Fruit fly (Drosophila melanogaster) whole organism, pupa: ENCODE measurements around the gene CG31898.

Experiments used
- CG10348 ChIP-seq: fragments of 200-800 bp; sonication (Bioruptor generic); IDR thresholded peaks from 2 replicates; pipeline ENCODE4 v1.3.6; 2022; ENCODE audit warnings: missing biosample characterization, missing genetic modification characterization
- CG12605 ChIP-seq: fragments of 200-800 bp; sonication (Bioruptor generic); IDR thresholded peaks from 2 replicates; pipeline ENCODE4 v1.3.6; 2022; ENCODE audit warnings: missing biosample characterization, missing genetic modification characterization
- CG13204 ChIP-seq: fragments of 200-800 bp; sonication (Bioruptor generic); optimal IDR thresholded peaks from 2 replicates; lab custom pipeline; 2018; ENCODE audit warnings: missing biosample characterization, mild to moderate bottlenecking, missing genetic modification characterization, moderate library complexity
- CG14655 ChIP-seq: fragments of 200-800 bp; sonication (Bioruptor generic); optimal IDR thresholded peaks from 3 replicates; lab custom pipeline; 2017; ENCODE audit warnings: mild to moderate bottlenecking, missing biosample characterization, missing genetic modification reagents, missing genetic modification characterization
- CG15710 ChIP-seq: fragments of 200-800 bp; sonication (Bioruptor generic); optimal IDR thresholded peaks from 2 replicates; lab custom pipeline; 2018; ENCODE audit warnings: missing biosample characterization, mild to moderate bottlenecking, missing genetic modification characterization, moderate library complexity
- CG17806 ChIP-seq: fragments of 200-800 bp; sonication (Bioruptor generic); optimal IDR thresholded peaks from 2 replicates; lab custom pipeline; 2018; ENCODE audit warnings: missing biosample characterization, mild to moderate bottlenecking, missing genetic modification characterization, moderate library complexity
- CG32121 ChIP-seq: fragments of 200-800 bp; sonication (Bioruptor generic); IDR thresholded peaks from 2 replicates; pipeline ENCODE4 v1.3.6; 2022; ENCODE audit warnings: missing biosample characterization, missing genetic modification characterization
- CG34367 ChIP-seq: fragments of 200-800 bp; sonication (Bioruptor generic); optimal IDR thresholded peaks from 2 replicates; lab custom pipeline; 2018; ENCODE audit warnings: missing biosample characterization, mild to moderate bottlenecking, missing genetic modification characterization
- CG4496 ChIP-seq: fragments of 200-800 bp; sonication (Bioruptor generic); IDR thresholded peaks from 3 replicates; pipeline ENCODE4 v1.3.6; 2022; ENCODE audit warnings: missing biosample characterization, missing genetic modification characterization
- CG8159 ChIP-seq: fragments of 200-800 bp; sonication (Bioruptor generic); optimal IDR thresholded peaks from 3 replicates; lab custom pipeline; 2018; ENCODE audit warnings: missing biosample characterization, mild to moderate bottlenecking, missing genetic modification characterization, moderate library complexity
- CG8301 ChIP-seq: fragments of 200-800 bp; sonication (Bioruptor generic); optimal IDR thresholded peaks from 2 replicates; lab custom pipeline; 2018; ENCODE audit warnings: missing biosample characterization, mild to moderate bottlenecking, missing genetic modification characterization
- CG9948 ChIP-seq: fragments of 200-800 bp; sonication (Bioruptor generic); optimal IDR thresholded peaks from 2 replicates; lab custom pipeline; 2018; ENCODE audit warnings: missing biosample characterization, mild to moderate bottlenecking, missing genetic modification characterization, moderate library complexity
- D1 ChIP-seq: fragments of 200-800 bp; sonication (Bioruptor generic); optimal IDR thresholded peaks from 2 replicates; lab custom pipeline; 2018; ENCODE audit warnings: missing biosample characterization, mild to moderate bottlenecking, missing genetic modification characterization, moderate library complexity
- EcR ChIP-seq: fragments of 200-800 bp; sonication (Bioruptor generic); optimal IDR thresholded peaks from 3 replicates; lab custom pipeline; 2019; ENCODE audit warnings: missing biosample characterization, missing genetic modification characterization, mild to moderate bottlenecking, moderate library complexity, missing genetic modification reagents
- Ets98B ChIP-seq: fragments of 200-800 bp; sonication (Bioruptor generic); IDR thresholded peaks from 2 replicates; pipeline ENCODE4 v1.3.6; 2022; ENCODE audit warnings: missing biosample characterization, missing genetic modification characterization
- Pif1A ChIP-seq: fragments of 200-800 bp; sonication (Bioruptor generic); optimal IDR thresholded peaks from 3 replicates; lab custom pipeline; 2016; ENCODE audit warnings: missing biosample characterization, missing genetic modification characterization
- Pif1B ChIP-seq: fragments of 200-800 bp; sonication (Bioruptor generic); optimal IDR thresholded peaks from 3 replicates; lab custom pipeline; 2016; ENCODE audit warnings: missing biosample characterization, missing genetic modification characterization
- Snoo ChIP-seq: fragments of 200-800 bp; sonication (Bioruptor generic); optimal IDR thresholded peaks from 3 replicates; lab custom pipeline; 2017; ENCODE audit warnings: missing biosample characterization, mild to moderate bottlenecking, missing genetic modification characterization, inconsistent platforms
- fd96Ca ChIP-seq: fragments of 200-800 bp; sonication (Bioruptor generic); IDR thresholded peaks from 3 replicates; pipeline ENCODE4 v1.3.6; 2022; ENCODE audit warnings: missing biosample characterization, missing genetic modification characterization
- gl ChIP-seq: fragments of 200-800 bp; sonication (Bioruptor generic); optimal IDR thresholded peaks from 2 replicates; lab custom pipeline; 2018; ENCODE audit warnings: missing biosample characterization, mild to moderate bottlenecking, missing genetic modification characterization
- rn ChIP-seq: fragments of 200-800 bp; sonication (Bioruptor generic); IDR thresholded peaks from 2 replicates; pipeline ENCODE4 v1.3.6; 2022; ENCODE audit warnings: missing biosample characterization, missing genetic modification characterization

Gene CG31898

DNA sequence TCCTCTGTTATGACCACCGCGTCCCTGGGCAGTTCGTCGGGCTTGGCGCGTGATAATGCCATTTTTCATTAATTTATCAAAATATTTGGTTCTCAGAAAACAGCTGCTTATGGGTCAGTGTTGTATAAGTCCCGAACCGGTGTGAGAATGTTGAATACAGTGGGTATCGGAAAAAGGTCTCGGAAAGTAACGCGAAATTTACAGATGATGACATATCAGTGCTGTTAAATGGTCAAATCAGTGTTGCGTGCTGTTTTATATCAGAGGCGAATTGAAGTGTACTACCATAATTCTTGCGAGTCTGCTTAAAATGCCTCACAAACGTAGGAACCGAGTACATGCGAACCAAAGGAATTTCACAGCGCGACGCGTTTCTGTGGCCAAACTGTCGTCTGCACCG lies 17.6 kb upstream of the CG31898 start, which contains the start of the genes CG13392 and Rcd4:
CG13392 (minus strand) TSS at position 162 of the 400 bp plus-strand sequence.
Rcd4 (plus strand) TSS at position 216 of the 400 bp plus-strand sequence.
- TF ChIP-seq CG10348 (GFP tag; lab: Robert Waterston, UW): no peak
- TF ChIP-seq CG8159 (tag; lab: Kevin White, UChicago): peak; percentile 47
- peak; percentile 44 for TF ChIP-seq gl (tag; lab: Kevin White, UChicago)
- no peak; the same call in 2 of the 3 replicates for TF ChIP-seq fd96Ca
- TF ChIP-seq CG34367 (tag; lab: Kevin White, UChicago): peak; percentile 7
- TF ChIP-seq D1 (tag; lab: Kevin White, UChicago): no peak
- no peak for TF ChIP-seq CG32121 (GFP tag; lab: Robert Waterston, UW)
- TF ChIP-seq Snoo (tag; lab: Kevin White, UChicago): peak; percentile 67
- no peak for TF ChIP-seq CG12605 (GFP tag; lab: Robert Waterston, UW)
- TF ChIP-seq CG15710: peak; percentile 37
- peak; percentile 0 for TF ChIP-seq EcR (GFP tag; lab: Kevin White, UChicago)
- TF ChIP-seq Pif1A: peak; percentile 48
- peak; percentile 34 for TF ChIP-seq Pif1B (GFP tag; lab: Kevin White, UChicago)
- no peak for TF ChIP-seq CG9948 (tag; lab: Kevin White, UChicago)
- TF ChIP-seq CG8301: peak; percentile 17
- peak; percentile 80 for TF ChIP-seq CG4496
- peak; percentile 15; the same call in 1 of the 2 replicates for TF ChIP-seq rn (GFP tag; lab: Robert Waterston, UW)
- peak; percentile 25 for TF ChIP-seq CG14655 (GFP tag; lab: Kevin White, UChicago)
- no peak for TF ChIP-seq CG13204 (GFP tag; lab: Kevin White, UChicago)
- peak; percentile 66 for TF ChIP-seq Ets98B (GFP tag; lab: Robert Waterston, UW)
- TF ChIP-seq CG17806: peak; percentile 34
- TF ChIP-seq, all 21 proteins: peak for 14

DNA sequence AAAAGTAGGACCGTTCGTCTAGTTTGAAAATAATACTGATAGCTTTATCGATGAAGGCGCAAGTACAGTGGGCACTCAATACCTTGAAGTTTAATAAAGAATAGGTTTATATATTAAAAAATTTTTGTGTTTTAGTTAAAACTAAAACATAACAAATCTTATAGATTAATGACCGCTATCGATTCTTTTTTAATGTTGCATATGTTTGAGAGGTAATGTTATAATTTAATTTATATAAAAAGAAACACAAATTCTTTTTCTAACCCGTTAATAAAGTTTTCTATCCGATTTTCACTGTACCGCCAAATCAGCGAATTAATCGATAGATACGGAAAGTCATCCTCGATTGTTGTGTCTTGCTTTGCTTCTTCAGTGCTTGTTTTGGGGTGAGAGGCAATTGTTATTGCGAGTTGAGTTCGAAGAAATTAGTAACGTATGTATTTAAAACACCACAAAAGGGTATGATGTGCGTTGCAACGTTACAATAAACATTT lies 16.1 kb upstream of the CG31898 start, which contains the start of the genes Dad1 and CG13384:
Dad1 (minus strand) TSS at position 30 of the 494 bp plus-strand sequence.
CG13384 (plus strand) TSS at position 348 of the 494 bp plus-strand sequence.
- TF ChIP-seq Ets98B (GFP tag; lab: Robert Waterston, UW) (peak; percentile 76), CG8159 (tag; lab: Kevin White, UChicago) (peak; percentile 96), EcR (GFP tag; lab: Kevin White, UChicago) (peak; percentile 22), D1 (tag; lab: Kevin White, UChicago) (peak; percentile 86), CG9948 (tag; lab: Kevin White, UChicago) (peak; percentile 92), CG8301 (peak; percentile 86), CG10348 (GFP tag; lab: Robert Waterston, UW) (peak; percentile 61; the same call in 1 of the 2 replicates), fd96Ca (no peak), rn (GFP tag; lab: Robert Waterston, UW) (peak; percentile 81), CG17806 (peak; percentile 92), Pif1B (GFP tag; lab: Kevin White, UChicago) (peak; percentile 69), CG15710 (peak; percentile 95), CG12605 (GFP tag; lab: Robert Waterston, UW) (peak; percentile 78), gl (tag; lab: Kevin White, UChicago) (peak; percentile 30), Snoo (tag; lab: Kevin White, UChicago) (peak; percentile 92), Pif1A (peak; percentile 33), CG4496 (peak; percentile 88), CG14655 (GFP tag; lab: Kevin White, UChicago) (peak; percentile 93), CG32121 (GFP tag; lab: Robert Waterston, UW) (peak; percentile 90), CG34367 (tag; lab: Kevin White, UChicago) (peak; percentile 86), CG13204 (GFP tag; lab: Kevin White, UChicago) (no peak)

DNA sequence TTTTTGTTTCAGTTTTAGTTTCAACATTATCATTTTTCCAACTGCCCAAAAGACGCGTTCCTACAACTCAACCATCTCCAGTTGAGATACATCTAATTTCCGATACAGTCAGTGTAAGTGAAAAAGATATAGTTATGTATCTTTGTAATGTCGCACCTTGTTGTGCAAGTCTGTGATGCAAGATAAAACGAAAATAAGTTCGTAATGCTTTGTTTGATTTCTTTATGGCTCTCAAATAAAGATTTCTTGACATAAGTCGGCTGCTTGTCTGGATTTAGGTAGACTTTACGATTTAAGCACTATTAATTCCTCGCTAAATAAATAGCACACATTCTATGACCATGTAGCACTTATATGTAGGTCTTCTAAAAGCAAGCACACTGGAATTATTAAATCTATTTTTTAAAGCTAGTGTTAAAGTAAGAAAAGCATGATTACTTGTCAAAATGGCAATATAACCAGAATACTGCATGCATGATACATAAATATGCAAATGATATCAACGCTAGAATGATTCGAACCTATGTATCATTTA lies 15.2 kb upstream of the CG31898 start:
- no peak for TF ChIP-seq CG17806
- no peak for TF ChIP-seq Pif1B (GFP tag; lab: Kevin White, UChicago)
- TF ChIP-seq CG8159 (tag; lab: Kevin White, UChicago): no peak
- no peak for TF ChIP-seq CG8301
- no peak for TF ChIP-seq CG10348 (GFP tag; lab: Robert Waterston, UW)
- TF ChIP-seq rn (GFP tag; lab: Robert Waterston, UW): no peak
- no peak for TF ChIP-seq Snoo (tag; lab: Kevin White, UChicago)
- no peak for TF ChIP-seq Ets98B (GFP tag; lab: Robert Waterston, UW)
- TF ChIP-seq CG13204 (GFP tag; lab: Kevin White, UChicago): no peak
- no peak for TF ChIP-seq CG12605 (GFP tag; lab: Robert Waterston, UW)
- no peak for TF ChIP-seq gl (tag; lab: Kevin White, UChicago)
- no peak for TF ChIP-seq CG15710
- TF ChIP-seq Pif1A: no peak
- no peak for TF ChIP-seq CG14655 (GFP tag; lab: Kevin White, UChicago)

DNA sequence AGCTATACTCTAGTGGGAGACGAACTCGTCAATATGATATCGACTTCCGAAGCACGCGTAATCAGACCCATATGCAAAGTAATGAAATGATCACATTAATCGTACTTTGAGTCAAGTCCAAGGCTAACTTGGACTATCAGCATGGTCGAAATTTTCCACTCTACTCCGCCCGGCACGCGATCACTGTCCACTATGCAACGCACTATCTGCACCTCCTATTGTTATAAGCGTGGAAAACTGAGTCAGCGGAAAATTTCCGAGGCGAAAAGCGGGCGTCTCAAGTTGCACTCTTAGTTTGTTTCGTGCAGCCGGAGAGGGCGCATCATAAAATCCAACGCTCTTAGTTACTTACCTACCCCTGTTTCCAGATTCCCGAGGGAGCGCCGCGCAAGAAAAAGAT lies 14.4 kb upstream of the CG31898 start:
- TF ChIP-seq Pif1A: no peak
- no peak for TF ChIP-seq CG8159 (tag; lab: Kevin White, UChicago)
- no peak for TF ChIP-seq rn (GFP tag; lab: Robert Waterston, UW)
- no peak for TF ChIP-seq CG8301
- no peak for TF ChIP-seq CG17806
- TF ChIP-seq D1 (tag; lab: Kevin White, UChicago): no peak
- TF ChIP-seq Snoo (tag; lab: Kevin White, UChicago): no peak

DNA sequence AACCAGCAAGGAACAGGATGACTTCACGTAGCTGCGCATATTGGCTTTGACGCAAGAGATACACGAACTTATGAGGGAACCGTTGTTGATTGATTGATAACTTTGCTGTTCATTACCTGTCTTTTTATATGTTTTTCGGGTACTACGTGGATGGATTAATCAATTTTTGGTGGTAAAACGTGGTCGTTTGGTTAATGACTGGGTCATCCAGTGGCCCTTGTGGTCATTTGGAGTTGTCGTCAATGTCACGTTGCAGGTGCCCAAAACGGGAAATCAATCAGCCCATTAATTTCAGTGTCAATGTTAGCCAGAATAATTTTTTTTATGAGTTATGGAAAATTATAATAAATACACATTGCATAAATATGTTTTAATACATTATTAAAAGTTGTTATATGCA lies 11.0 kb upstream of the CG31898 start, which contains the start of gene CG42819:
CG42819 (minus strand) TSS at position 101 of the 400 bp plus-strand sequence.
- no peak for TF ChIP-seq CG8159 (tag; lab: Kevin White, UChicago)
- no peak for TF ChIP-seq CG8301
- TF ChIP-seq CG34367 (tag; lab: Kevin White, UChicago): no peak
- no peak for TF ChIP-seq fd96Ca
- no peak for TF ChIP-seq rn (GFP tag; lab: Robert Waterston, UW)
- no peak for TF ChIP-seq EcR (GFP tag; lab: Kevin White, UChicago)
- TF ChIP-seq CG15710: no peak
- no peak for TF ChIP-seq CG10348 (GFP tag; lab: Robert Waterston, UW)
- TF ChIP-seq Snoo (tag; lab: Kevin White, UChicago): no peak
- TF ChIP-seq Ets98B (GFP tag; lab: Robert Waterston, UW): no peak
- no peak for TF ChIP-seq Pif1B (GFP tag; lab: Kevin White, UChicago)
- no peak for TF ChIP-seq gl (tag; lab: Kevin White, UChicago)
- TF ChIP-seq Pif1A: no peak
- no peak for TF ChIP-seq CG14655 (GFP tag; lab: Kevin White, UChicago)
- no peak for TF ChIP-seq CG12605 (GFP tag; lab: Robert Waterston, UW)
- no peak for TF ChIP-seq CG4496
- TF ChIP-seq CG9948 (tag; lab: Kevin White, UChicago): no peak
- no peak for TF ChIP-seq CG13204 (GFP tag; lab: Kevin White, UChicago)
- TF ChIP-seq D1 (tag; lab: Kevin White, UChicago): no peak
- no peak for TF ChIP-seq CG32121 (GFP tag; lab: Robert Waterston, UW)
- TF ChIP-seq, all 21 proteins: peak for 0
